Worm (Caenorhabditis elegans) whole organism, late embryonic: ENCODE measurements around the gene lys-3.

Experiments used
- ama-1 ChIP-seq: fragments of 150-350 bp; optimal IDR thresholded peaks from 2 replicates; lab custom pipeline; 2014
- dmd-4 ChIP-seq: sonication (generic microtip); optimal IDR thresholded peaks from 2 replicates; lab custom pipeline; 2016; ENCODE audit warnings: borderline replicate concordance, missing genetic modification characterization, missing compliant biosample characterization
- elt-2 ChIP-seq: sonication (generic microtip); optimal IDR thresholded peaks from 2 replicates; lab custom pipeline; 2016; ENCODE audit warnings: missing genetic modification reagents, missing genetic modification characterization, missing compliant biosample characterization
- nhr-11 ChIP-seq: fragments of 150-350 bp; optimal IDR thresholded peaks from 2 replicates; lab custom pipeline; 2014; ENCODE audit warnings: missing biosample characterization, missing genetic modification characterization
- odd-2 ChIP-seq: sonication (generic microtip); optimal IDR thresholded peaks from 2 replicates; lab custom pipeline; 2017; ENCODE audit warnings: antibody characterized with exemption, mild to moderate bottlenecking, missing genetic modification characterization, missing compliant biosample characterization
- pag-3 ChIP-seq: sonication (generic microtip); optimal IDR thresholded peaks from 2 replicates; lab custom pipeline; 2016; ENCODE audit warnings: missing compliant biosample characterization, missing genetic modification characterization, borderline replicate concordance
- pqm-1 ChIP-seq: sonication (generic microtip); optimal IDR thresholded peaks from 2 replicates; lab custom pipeline; 2016; ENCODE audit warnings: missing genetic modification characterization, missing compliant biosample characterization
- tbx-2 ChIP-seq: sonication (generic microtip); optimal IDR thresholded peaks from 2 replicates; lab custom pipeline; 2016; ENCODE audit warnings: missing genetic modification characterization, missing compliant biosample characterization
- unc-3 ChIP-seq, 2 experiments: fragments of 200-800 bp in 1 of 2; sonication (Bioruptor generic) in 1 of 2; sonication (generic microtip) in 1 of 2; conservative IDR thresholded peaks in 1 of 2; optimal IDR thresholded peaks in 1 of 2; 2 replicates each; pipeline versions ENCODE4 v1.3.6 to Lab custom; 2016 to 2022; ENCODE audit warnings: missing compliant biosample characterization in 2 of 2, missing genetic modification characterization in 2 of 2, missing genetic modification reagents in 1 of 2
- unc-55 ChIP-seq: sonication (generic microtip); optimal IDR thresholded peaks from 2 replicates; lab custom pipeline; 2017; ENCODE audit warnings: missing biosample characterization, missing genetic modification reagents, missing genetic modification characterization

ce11 chrV:10256050-10256449, 27.3 kb downstream of the lys-3 start, which contains the start of gene nhr-232:
- TF ChIP-seq dmd-4 (no peak), elt-2 (tag; lab: Kevin White, UChicago) (peak; percentile 62), unc-55 (no peak), pqm-1 (tag; lab: Kevin White, UChicago) (no peak), unc-3 (GFP tag; conservative IDR thresholded peaks at IDR 0.05; lab: Robert Waterston, UW) (no peak), unc-3 (tag; optimal IDR thresholded peaks at IDR 0.05; lab: Kevin White, UChicago) (no peak), ama-1 (lab: Kevin White, UChicago) (no peak), nhr-11 (tag; lab: Kevin White, UChicago) (no peak), pag-3 (tag; lab: Kevin White, UChicago) (no peak), tbx-2 (tag; lab: Kevin White, UChicago) (no peak), odd-2 (tag; lab: Kevin White, UChicago) (no peak)
